Fruit fly (Drosophila melanogaster): ENCODE results near the gene CG7407.

The CG7407 gene

DNA sequence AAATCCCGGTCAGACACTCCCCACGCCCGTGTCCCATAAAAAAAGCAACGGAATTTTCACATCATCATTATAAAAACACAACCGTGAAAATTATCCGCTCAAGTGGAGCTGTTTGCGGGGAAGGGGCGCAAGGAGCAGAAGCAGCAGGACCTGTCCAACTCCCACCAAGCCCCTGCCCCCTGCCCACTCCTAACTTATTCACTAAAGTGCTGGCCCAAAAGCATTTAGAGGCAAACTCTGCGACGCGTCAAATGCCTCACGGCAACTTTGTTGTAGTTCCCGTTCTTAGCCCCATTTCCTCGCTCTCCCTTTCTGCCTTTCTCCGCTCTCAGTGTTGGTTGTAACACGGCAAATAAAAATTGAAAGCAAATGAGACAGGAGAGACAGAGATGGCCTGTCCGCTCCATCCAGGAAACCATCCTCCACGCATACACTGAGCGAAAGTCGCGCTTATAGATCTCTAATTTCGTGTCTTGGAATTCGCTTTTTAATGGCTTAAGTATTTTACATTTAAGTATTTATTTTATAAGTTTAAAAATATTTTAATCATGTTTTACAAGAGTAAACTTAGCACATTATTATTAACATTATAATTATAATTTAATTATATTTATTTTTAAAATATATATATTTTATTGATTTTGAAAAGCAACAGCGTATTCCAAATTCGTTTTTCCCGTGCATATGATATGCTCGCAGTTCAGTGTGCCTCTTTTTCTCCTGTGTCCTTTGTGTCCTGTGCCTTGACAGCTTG, 36.2 kb downstream of the CG7407 start:
- TF ChIP-seq ttk (optimal IDR thresholded peaks at IDR 0.05): no peak
- no peak for TF ChIP-seq insv (optimal IDR thresholded peaks at IDR 0.05)
- TF ChIP-seq Myc (optimal IDR thresholded peaks at IDR 0.05): no peak
- no peak for TF ChIP-seq h (optimal IDR thresholded peaks at IDR 0.05)
- no peak for TF ChIP-seq psq (optimal IDR thresholded peaks at IDR 0.05)
- no peak for TF ChIP-seq Sin3A (optimal IDR thresholded peaks at IDR 0.05)

dm6 chr3L:21871804-21872203, 48.5 kb downstream of the CG7407 start:
- TF ChIP-seq Sin3A (optimal IDR thresholded peaks at IDR 0.05): no peak
- TF ChIP-seq insv (optimal IDR thresholded peaks at IDR 0.05): no peak
- TF ChIP-seq h (optimal IDR thresholded peaks at IDR 0.05): no peak
- TF ChIP-seq ttk (optimal IDR thresholded peaks at IDR 0.05): no peak
- no peak for TF ChIP-seq psq (optimal IDR thresholded peaks at IDR 0.05)
- TF ChIP-seq Myc (optimal IDR thresholded peaks at IDR 0.05): no peak

All from Kc167 (cell line).